Worm (Caenorhabditis elegans) whole organism, L2 larva: ENCODE results near the gene ifet-1.

Source experiments
- ZK546.5 ChIP-seq: sonication (generic microtip); optimal IDR thresholded peaks from 2 replicates; lab custom pipeline; 2017; ENCODE audit warnings: missing biosample characterization, missing genetic modification characterization
- ama-1 ChIP-seq: fragments of 150-350 bp; optimal IDR thresholded peaks from 2 replicates; lab custom pipeline; 2018; ENCODE audit warnings: inconsistent platforms
- ceh-16 ChIP-seq: fragments of 150-350 bp; optimal IDR thresholded peaks from 2 replicates; lab custom pipeline; 2014; ENCODE audit warnings: missing biosample characterization, missing genetic modification characterization
- crh-2 ChIP-seq: sonication (generic microtip); optimal IDR thresholded peaks from 2 replicates; lab custom pipeline; 2017; ENCODE audit warnings: missing biosample characterization, missing genetic modification characterization
- elt-3 ChIP-seq: sonication (generic microtip); optimal IDR thresholded peaks from 2 replicates; lab custom pipeline; 2017; ENCODE audit warnings: missing biosample characterization, missing genetic modification characterization
- lin-13 ChIP-seq: fragments of 150-350 bp; optimal IDR thresholded peaks from 2 replicates; lab custom pipeline; 2014; ENCODE audit warnings: missing biosample characterization, missing genetic modification reagents, missing genetic modification characterization
- mdl-1 ChIP-seq, 2 experiments: fragments of 150-350 bp in 1 of 2; sonication (generic microtip) in 1 of 2; optimal IDR thresholded peaks; 2 replicates each; lab custom pipeline; 2017; ENCODE audit warnings: missing biosample characterization in 2 of 2, missing genetic modification characterization in 2 of 2
- sem-4 ChIP-seq: fragments of 150-350 bp; optimal IDR thresholded peaks from 2 replicates; lab custom pipeline; 2014; ENCODE audit warnings: missing biosample characterization, missing genetic modification reagents, missing genetic modification characterization
- snpc-4 ChIP-seq: fragments of 150-350 bp; optimal IDR thresholded peaks from 2 replicates; lab custom pipeline; 2014; ENCODE audit warnings: missing biosample characterization, missing genetic modification characterization
- unc-62 ChIP-seq: fragments of 150-350 bp; optimal IDR thresholded peaks from 2 replicates; lab custom pipeline; 2014; ENCODE audit warnings: missing biosample characterization, missing genetic modification reagents, missing genetic modification characterization
- ztf-4 ChIP-seq: fragments of 150-350 bp; optimal IDR thresholded peaks from 2 replicates; lab custom pipeline; 2014; ENCODE audit warnings: missing biosample characterization, missing genetic modification characterization

DNA sequence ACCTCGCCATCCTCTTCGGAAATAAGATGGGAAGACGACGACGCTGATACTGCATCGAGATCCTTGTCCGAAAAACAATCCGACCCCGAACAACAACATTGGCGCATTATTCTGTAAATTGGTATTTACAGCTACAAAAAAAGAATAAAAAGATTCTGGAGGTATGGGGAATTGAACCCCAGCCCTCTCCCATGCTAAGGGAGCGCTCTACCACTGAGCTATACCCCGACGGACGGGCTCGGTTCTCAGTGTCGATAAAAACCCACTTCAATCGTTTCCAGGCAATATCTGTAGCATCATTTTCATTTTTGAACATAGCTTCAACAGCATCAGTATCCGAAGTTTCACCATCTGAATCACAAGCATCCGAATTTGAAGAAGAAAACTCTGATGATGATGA, 46.2 kb downstream of the ifet-1 start:
- no peak for TF ChIP-seq elt-3 (tag; lab: Kevin White, UChicago)
- no peak for TF ChIP-seq ZK546.5
- TF ChIP-seq unc-62: no peak
- no peak for TF ChIP-seq ama-1 (lab: Kevin White, UChicago)
- TF ChIP-seq crh-2 (tag; lab: Kevin White, UChicago): no peak
- TF ChIP-seq ceh-16: no peak
- TF ChIP-seq lin-13 (GFP tag; lab: Kevin White, UChicago): no peak
- TF ChIP-seq snpc-4: no peak
- no peak for TF ChIP-seq ztf-4 (tag; lab: Kevin White, UChicago)
- no peak for TF ChIP-seq mdl-1 (tag; optimal IDR thresholded peaks at IDR 0.05; lab: Kevin White, UChicago)
- TF ChIP-seq sem-4 (tag; lab: Kevin White, UChicago): no peak
